Fruit fly (Drosophila melanogaster) whole organism, embryonic: ENCODE measurements around the gene CG43072.

Experiments
- CG1024 ChIP-seq: fragments of 200-800 bp; sonication (Bioruptor generic); IDR thresholded peaks from 2 replicates; pipeline ENCODE4 v1.3.6; 2022; ENCODE audit warnings: missing biosample characterization, missing genetic modification characterization
- CG10321 ChIP-seq: fragments of 200-800 bp; sonication (Bioruptor generic); IDR thresholded peaks from 2 replicates; pipeline ENCODE4 v1.3.6; 2022; ENCODE audit warnings: missing biosample characterization, missing genetic modification characterization
- CG10462 ChIP-seq: fragments of 200-800 bp; sonication (Bioruptor generic); optimal IDR thresholded peaks from 2 replicates; lab custom pipeline; 2016; ENCODE audit warnings: missing biosample characterization, missing genetic modification characterization
- CG10654 ChIP-seq: fragments of 200-800 bp; sonication (Bioruptor generic); optimal IDR thresholded peaks from 2 replicates; lab custom pipeline; 2016; ENCODE audit warnings: missing biosample characterization, missing genetic modification characterization
- CG11085 ChIP-seq: fragments of 200-800 bp; sonication (Bioruptor generic); IDR thresholded peaks from 2 replicates; pipeline ENCODE4 v1.3.6; 2022; ENCODE audit warnings: missing biosample characterization, missing genetic modification characterization
- CG11723 ChIP-seq: fragments of 200-800 bp; sonication (Bioruptor generic); optimal IDR thresholded peaks from 2 replicates; lab custom pipeline; 2017; ENCODE audit warnings: missing biosample characterization, mild to moderate bottlenecking, missing genetic modification characterization
- CG12299 ChIP-seq: fragments of 200-800 bp; sonication (Bioruptor generic); optimal IDR thresholded peaks from 2 replicates; lab custom pipeline; 2018; ENCODE audit warnings: missing biosample characterization, mild to moderate bottlenecking, missing genetic modification characterization
- CG1233 ChIP-seq: fragments of 200-800 bp; sonication (Bioruptor generic); optimal IDR thresholded peaks from 4 replicates; lab custom pipeline; 2018; ENCODE audit warnings: missing biosample characterization, mild to moderate bottlenecking, missing genetic modification characterization
- CG16815 ChIP-seq: fragments of 200-800 bp; sonication (Bioruptor generic); optimal IDR thresholded peaks from 3 replicates; lab custom pipeline; 2017; ENCODE audit warnings: missing biosample characterization, mild to moderate bottlenecking, missing genetic modification characterization
- CG17802 ChIP-seq: fragments of 200-800 bp; sonication (Bioruptor generic); optimal IDR thresholded peaks from 2 replicates; lab custom pipeline; 2018; ENCODE audit warnings: missing biosample characterization, mild to moderate bottlenecking, missing genetic modification characterization, moderate library complexity
- CG4360 ChIP-seq: fragments of 200-800 bp; sonication (Bioruptor generic); IDR thresholded peaks from 2 replicates; pipeline ENCODE4 v1.3.6; 2022; ENCODE audit warnings: missing biosample characterization, missing genetic modification characterization
- CG4424 ChIP-seq: fragments of 200-800 bp; sonication (Bioruptor generic); optimal IDR thresholded peaks from 3 replicates; lab custom pipeline; 2016; ENCODE audit warnings: missing biosample characterization, missing genetic modification characterization
- CG6683 ChIP-seq: fragments of 200-800 bp; sonication (Bioruptor generic); optimal IDR thresholded peaks from 2 replicates; lab custom pipeline; 2017; ENCODE audit warnings: missing biosample characterization, mild to moderate bottlenecking, missing genetic modification characterization, missing genetic modification reagents
- CG8388 ChIP-seq: fragments of 200-800 bp; sonication (Bioruptor generic); optimal IDR thresholded peaks from 2 replicates; lab custom pipeline; 2019; ENCODE audit warnings: missing biosample characterization, mild to moderate bottlenecking, missing genetic modification characterization, moderate library complexity
- CHES-1-like ChIP-seq: fragments of 200-800 bp; sonication (Bioruptor generic); optimal IDR thresholded peaks from 2 replicates; lab custom pipeline; 2016; ENCODE audit warnings: missing biosample characterization, missing genetic modification characterization
- CkIIα-i1 ChIP-seq: fragments of 200-800 bp; sonication (Bioruptor generic); IDR thresholded peaks from 2 replicates; pipeline ENCODE4 v1.3.6; 2022; ENCODE audit warnings: missing biosample characterization, missing genetic modification characterization
- CrebB ChIP-seq: fragments of 200-800 bp; sonication (Bioruptor generic); optimal IDR thresholded peaks from 3 replicates; lab custom pipeline; 2018; ENCODE audit warnings: missing biosample characterization, mild to moderate bottlenecking, missing genetic modification characterization
- D19A ChIP-seq: fragments of 200-800 bp; optimal IDR thresholded peaks from 3 replicates; lab custom pipeline; 2019; ENCODE audit warnings: missing biosample characterization, mild to moderate bottlenecking, missing genetic modification characterization, moderate library complexity
- Dref ChIP-seq: fragments of 200-800 bp; sonication (Bioruptor generic); IDR thresholded peaks from 2 replicates; pipeline ENCODE4 v1.3.6; 2022; ENCODE audit warnings: missing biosample characterization, missing genetic modification characterization
- Gsc ChIP-seq: fragments of 200-800 bp; sonication (Bioruptor generic); IDR thresholded peaks from 2 replicates; pipeline ENCODE4 v1.3.6; 2022; ENCODE audit warnings: missing biosample characterization, missing genetic modification characterization
- HmgZ ChIP-seq: fragments of 200-800 bp; sonication (Bioruptor generic); optimal IDR thresholded peaks from 2 replicates; lab custom pipeline; 2018; ENCODE audit warnings: missing biosample characterization, mild to moderate bottlenecking, missing genetic modification characterization
- Hr3 ChIP-seq: fragments of 200-800 bp; sonication (Bioruptor generic); optimal IDR thresholded peaks from 3 replicates; lab custom pipeline; 2016; ENCODE audit warnings: missing biosample characterization, missing genetic modification characterization
- MESR4 ChIP-seq: fragments of 200-800 bp; sonication (Bioruptor generic); optimal IDR thresholded peaks from 2 replicates; lab custom pipeline; 2018; ENCODE audit warnings: missing biosample characterization, mild to moderate bottlenecking, missing genetic modification characterization, moderate library complexity
- Stat92E ChIP-seq, 3 experiments: fragments of >200 bp in 2 of 3; fragments of 200-800 bp in 1 of 3; sonication (Bioruptor generic) in 1 of 3; optimal IDR thresholded peaks; 2 replicates each; lab custom pipeline; 2017 to 2019; ENCODE audit warnings: missing biosample characterization in 3 of 3, missing genetic modification characterization in 3 of 3, mild to moderate bottlenecking in 1 of 3, moderate library complexity in 1 of 3
- amos ChIP-seq: fragments of 200-800 bp; sonication (Bioruptor generic); IDR thresholded peaks from 2 replicates; pipeline ENCODE4 v1.3.6; 2022; ENCODE audit warnings: missing biosample characterization, missing genetic modification characterization; ENCODE audit not compliant: partially characterized antibody
- aop ChIP-seq: fragments of 200-800 bp; sonication (Bioruptor generic); IDR thresholded peaks from 2 replicates; pipeline ENCODE4 v1.3.6; 2022; ENCODE audit warnings: missing biosample characterization, missing genetic modification characterization
- caup ChIP-seq: fragments of 200-800 bp; sonication (Bioruptor generic); optimal IDR thresholded peaks from 3 replicates; lab custom pipeline; 2017; ENCODE audit warnings: missing biosample characterization, mild to moderate bottlenecking, missing genetic modification characterization, moderate library complexity; ENCODE audit not compliant: severe bottlenecking
- corto ChIP-seq: fragments of 200-800 bp; sonication (Bioruptor generic); optimal IDR thresholded peaks from 2 replicates; lab custom pipeline; 2016; ENCODE audit warnings: missing biosample characterization, mild to moderate bottlenecking, missing genetic modification characterization, moderate library complexity
- crc ChIP-seq: fragments of 200-800 bp; sonication (Bioruptor generic); optimal IDR thresholded peaks from 2 replicates; lab custom pipeline; 2016; ENCODE audit warnings: missing biosample characterization, missing genetic modification characterization
- danr ChIP-seq: fragments of 200-800 bp; sonication (Bioruptor generic); IDR thresholded peaks from 2 replicates; pipeline ENCODE4 v1.3.6; 2022; ENCODE audit warnings: missing biosample characterization, missing genetic modification characterization
- fru ChIP-seq: fragments of >200 bp; optimal IDR thresholded peaks from 2 replicates; lab custom pipeline; 2017
- gce ChIP-seq: fragments of 200-800 bp; sonication (Bioruptor generic); IDR thresholded peaks from 3 replicates; pipeline ENCODE4 v1.3.6; 2022; ENCODE audit warnings: missing biosample characterization, missing genetic modification characterization
- grn ChIP-seq: fragments of 200-800 bp; sonication (Bioruptor generic); optimal IDR thresholded peaks from 3 replicates; lab custom pipeline; 2017; ENCODE audit warnings: missing biosample characterization, missing genetic modification characterization
- gt ChIP-seq: fragments of 200-800 bp; sonication (Bioruptor generic); IDR thresholded peaks from 2 replicates; pipeline ENCODE4 v1.3.6; 2022; ENCODE audit warnings: missing biosample characterization, missing genetic modification characterization
- hth ChIP-seq: fragments of >200 bp; optimal IDR thresholded peaks from 2 replicates; lab custom pipeline; 2017; ENCODE audit warnings: inconsistent platforms
- ind ChIP-seq: fragments of 200-800 bp; sonication (Bioruptor generic); optimal IDR thresholded peaks from 3 replicates; lab custom pipeline; 2016; ENCODE audit warnings: missing biosample characterization, missing genetic modification characterization
- lilli ChIP-seq: fragments of 200-800 bp; sonication (Bioruptor generic); optimal IDR thresholded peaks from 3 replicates; lab custom pipeline; 2016; ENCODE audit warnings: missing biosample characterization, missing genetic modification characterization
- luna ChIP-seq: fragments of 200-800 bp; sonication (Bioruptor generic); optimal IDR thresholded peaks from 2 replicates; lab custom pipeline; 2016; ENCODE audit warnings: missing biosample characterization, missing genetic modification characterization
- nerfin-2 ChIP-seq: fragments of 200-800 bp; sonication (Bioruptor generic); IDR thresholded peaks from 2 replicates; pipeline ENCODE4 v1.3.6; 2022; ENCODE audit warnings: missing biosample characterization, missing genetic modification characterization; ENCODE audit not compliant: partially characterized antibody
- p53 ChIP-seq: fragments of 200-800 bp; sonication (Bioruptor generic); optimal IDR thresholded peaks from 2 replicates; lab custom pipeline; 2016; ENCODE audit warnings: missing biosample characterization, missing genetic modification characterization
- phol ChIP-seq: fragments of 200-800 bp; sonication (Bioruptor generic); optimal IDR thresholded peaks from 3 replicates; lab custom pipeline; 2018; ENCODE audit warnings: missing biosample characterization, mild to moderate bottlenecking, missing genetic modification characterization, moderate library complexity
- pros ChIP-seq: fragments of 200-800 bp; sonication (Bioruptor generic); optimal IDR thresholded peaks from 3 replicates; lab custom pipeline; 2019; ENCODE audit warnings: missing biosample characterization, mild to moderate bottlenecking, missing genetic modification characterization, moderate library complexity
- pzg ChIP-seq: fragments of 200-800 bp; sonication (Bioruptor generic); optimal IDR thresholded peaks from 3 replicates; lab custom pipeline; 2018; ENCODE audit warnings: missing biosample characterization, mild to moderate bottlenecking, missing genetic modification characterization, moderate library complexity
- sim ChIP-seq: fragments of 200-800 bp; sonication (Bioruptor generic); IDR thresholded peaks from 2 replicates; pipeline ENCODE4 v1.3.6; 2022; ENCODE audit warnings: missing biosample characterization, missing genetic modification characterization
- sima ChIP-seq: fragments of 200-800 bp; sonication (Bioruptor generic); optimal IDR thresholded peaks from 2 replicates; lab custom pipeline; 2016; ENCODE audit warnings: missing biosample characterization, missing genetic modification characterization
- sr ChIP-seq: fragments of 200-800 bp; sonication (Bioruptor generic); IDR thresholded peaks from 3 replicates; pipeline ENCODE4 v1.3.6; 2022; ENCODE audit warnings: missing biosample characterization, missing genetic modification characterization
- tgo ChIP-seq: fragments of 200-800 bp; sonication (Bioruptor generic); IDR thresholded peaks from 3 replicates; pipeline ENCODE4 v1.3.6; 2022; ENCODE audit warnings: missing biosample characterization, missing genetic modification characterization
- tio ChIP-seq: fragments of 200-800 bp; sonication (Bioruptor generic); optimal IDR thresholded peaks from 2 replicates; lab custom pipeline; 2017; ENCODE audit warnings: missing biosample characterization, missing genetic modification characterization, inconsistent platforms
- tll ChIP-seq, 2 experiments: fragments of 200-800 bp in 1 of 2; fragments of >200 bp in 1 of 2; sonication (Bioruptor generic) in 1 of 2; optimal IDR thresholded peaks; 2 replicates each; lab custom pipeline; 2017 to 2019; ENCODE audit warnings: missing biosample characterization in 2 of 2, missing genetic modification characterization in 2 of 2, mild to moderate bottlenecking in 1 of 2, moderate library complexity in 1 of 2

Gene CG43072

DNA sequence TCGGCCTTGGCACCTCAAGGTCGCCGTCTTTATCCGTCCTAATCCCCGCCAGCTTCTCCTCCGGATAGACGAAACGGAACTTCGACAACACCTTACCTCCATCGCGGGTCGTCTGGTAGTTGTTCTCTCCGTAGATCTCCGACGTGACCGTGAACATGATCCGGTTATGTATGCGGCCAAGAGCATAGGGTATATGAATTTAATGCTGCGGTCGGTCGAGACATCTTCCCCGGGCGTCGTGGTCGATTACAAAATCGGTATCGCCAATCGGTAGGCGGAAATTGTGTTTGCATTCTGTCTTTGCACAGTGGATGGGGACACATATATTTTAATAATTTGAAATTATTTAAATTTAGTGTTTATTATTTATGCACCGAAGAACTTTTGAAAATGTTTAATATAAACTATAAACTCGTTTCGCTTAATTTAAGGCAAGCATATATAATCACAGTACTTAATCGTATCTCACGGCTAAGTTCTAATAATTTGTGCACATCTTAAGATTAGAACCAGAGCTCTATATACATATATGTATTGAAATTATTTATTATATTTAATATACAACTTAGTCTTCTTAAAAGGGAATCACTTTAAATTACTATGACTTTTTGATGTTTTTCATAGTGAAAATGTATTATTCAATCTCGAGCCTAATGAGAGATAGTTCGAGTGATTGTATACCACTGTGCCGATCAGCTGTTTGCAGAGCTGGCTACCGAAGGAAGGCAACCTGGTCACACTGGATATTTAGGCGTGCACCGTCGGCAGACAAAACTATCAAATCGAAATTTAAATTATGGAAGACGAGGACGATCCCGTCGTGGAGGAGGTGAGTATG, 34.3 kb upstream of the CG43072 start, which contains the start of the genes CG10584 and Polr3E (continued):
- TF ChIP-seq CrebB (tag; lab: Kevin White, UChicago) (peak; percentile 68), grn (GFP tag; lab: Kevin White, UChicago) (no peak), lilli (GFP tag; lab: Kevin White, UChicago) (peak; percentile 81), Dref (GFP tag; lab: Robert Waterston, UW) (peak; percentile 61), Hr3 (GFP tag; lab: Kevin White, UChicago) (peak; percentile 93), nerfin-2 (GFP tag; lab: Robert Waterston, UW) (peak; percentile 19; the same call in 1 of the 2 replicates), luna (GFP tag; lab: Kevin White, UChicago) (no peak), corto (peak; percentile 72), CG8388 (GFP tag; lab: Kevin White, UChicago) (peak; percentile 92), sr (0 out of 3 replicates have a peak, but pooled peaks have one; percentile 24), hth (lab: Kevin White, UChicago) (no peak), CG1233 (peak; percentile 95), Gsc (no peak), crc (GFP tag; lab: Kevin White, UChicago) (peak; percentile 49), HmgZ (peak; percentile 87), pzg (GFP tag; lab: Kevin White, UChicago) (peak; percentile 56), CG4360 (GFP tag; lab: Robert Waterston, UW) (0 out of 2 replicates have a peak, but pooled peaks have one; percentile 6), aop (GFP tag; lab: Robert Waterston, UW) (no peak), tio (peak; percentile 93), CG4424 (GFP tag; lab: Kevin White, UChicago) (peak; percentile 93), CG11723 (GFP tag; lab: Kevin White, UChicago) (peak; percentile 91), p53 (GFP tag; lab: Kevin White, UChicago) (no peak), CG16815 (peak; percentile 89), CG10462 (GFP tag; lab: Kevin White, UChicago) (peak; percentile 84), CG12299 (peak; percentile 93), MESR4 (GFP tag; lab: Kevin White, UChicago) (peak; percentile 69), CG10321 (GFP tag; lab: Robert Waterston, UW) (0 out of 2 replicates have a peak, but pooled peaks have one; percentile 14), danr (GFP tag; lab: Robert Waterston, UW) (peak; percentile 73), ind (GFP tag; lab: Kevin White, UChicago) (peak; percentile 92), sim (GFP tag; lab: Robert Waterston, UW) (no peak; the same call in 1 of the 2 replicates), CG17802 (peak; percentile 66), tgo (GFP tag; lab: Robert Waterston, UW) (peak; percentile 88), D19A (peak; percentile 92), CG10654 (GFP tag; lab: Kevin White, UChicago) (peak; percentile 87), gce (GFP tag; lab: Robert Waterston, UW) (no peak), Stat92E (GFP tag; optimal IDR thresholded peaks at IDR 0.05; lab: Kevin White, UChicago) (peak in 1 of 3 experiments; percentile 46), CkIIα-i1 (GFP tag; lab: Robert Waterston, UW) (no peak), CG1024 (no peak), caup (peak; percentile 93), CG11085 (GFP tag; lab: Robert Waterston, UW) (peak; percentile 70), sima (no peak), CG6683 (GFP tag; lab: Kevin White, UChicago) (peak; percentile 88), phol (tag; lab: Kevin White, UChicago) (peak; percentile 95), tll (GFP tag; optimal IDR thresholded peaks at IDR 0.05; lab: Kevin White, UChicago) (peak in 1 of 2 experiments; percentile 51), amos (GFP tag; lab: Robert Waterston, UW) (peak; percentile 36; the same call in 1 of the 2 replicates), pros (GFP tag; lab: Kevin White, UChicago) (peak; percentile 77), fru (no peak), gt (no peak), CHES-1-like (GFP tag; lab: Kevin White, UChicago) (peak; percentile 45)
